Worm (Caenorhabditis elegans): Measurements from ENCODE around the gene daf-4.

Gene daf-4

ce11 chrIII:5629225-5629624 is 4.3 kb downstream of the daf-4 start:
- no peak for TF ChIP-seq nhr-6 (tag; optimal IDR thresholded peaks at IDR 0.05)
- no peak for TF ChIP-seq lsy-2 (tag; optimal IDR thresholded peaks at IDR 0.05)
- no peak for TF ChIP-seq unc-39 (tag; optimal IDR thresholded peaks at IDR 0.05)
- no peak for TF ChIP-seq nhr-10 (tag; optimal IDR thresholded peaks at IDR 0.05)
- TF ChIP-seq nhr-11 (tag; optimal IDR thresholded peaks at IDR 0.05): no peak
- no peak for TF ChIP-seq elt-1 (tag; optimal IDR thresholded peaks at IDR 0.05)
- no peak for TF ChIP-seq unc-62 (GFP tag; optimal IDR thresholded peaks at IDR 0.05)
- TF ChIP-seq gmeb-1 (tag; optimal IDR thresholded peaks at IDR 0.05): no peak
- TF ChIP-seq ZK546.5 (tag; optimal IDR thresholded peaks at IDR 0.05): no peak
- TF ChIP-seq sma-9 (GFP tag; optimal IDR thresholded peaks at IDR 0.05): peak; percentile 54
- TF ChIP-seq sma-9 (tag; optimal IDR thresholded peaks at IDR 0.05): no peak
- no peak for TF ChIP-seq egl-27 (tag; optimal IDR thresholded peaks at IDR 0.05)
- no peak for TF ChIP-seq fos-1 (tag; optimal IDR thresholded peaks at IDR 0.05)
- no peak for TF ChIP-seq peb-1 (tag; optimal IDR thresholded peaks at IDR 0.05)
- no peak for TF ChIP-seq ztf-1 (GFP tag; conservative IDR thresholded peaks at IDR 0.05)
- no peak for TF ChIP-seq nhr-21 (tag; optimal IDR thresholded peaks at IDR 0.05)
- peak; percentile 38 for TF ChIP-seq F13H6.1 (tag; optimal IDR thresholded peaks at IDR 0.05)
- TF ChIP-seq nhr-77 (tag; optimal IDR thresholded peaks at IDR 0.05): no peak
- peak; percentile 12 for TF ChIP-seq nhr-129 (tag; optimal IDR thresholded peaks at IDR 0.05)
- TF ChIP-seq lin-13 (GFP tag; optimal IDR thresholded peaks at IDR 0.05): no peak
- no peak for TF ChIP-seq R02D3.7 (tag; optimal IDR thresholded peaks at IDR 0.05)
- TF ChIP-seq lin-11 (tag; optimal IDR thresholded peaks at IDR 0.05): no peak
- TF ChIP-seq mdl-1 (tag; optimal IDR thresholded peaks at IDR 0.05): no peak
- no peak for TF ChIP-seq alr-1 (tag; optimal IDR thresholded peaks at IDR 0.05)

ce11 chrIII:5630350-5630749 is 5.4 kb downstream of the daf-4 start:
- TF ChIP-seq nhr-129 (tag; optimal IDR thresholded peaks at IDR 0.05) (peak; percentile 33), peb-1 (tag; optimal IDR thresholded peaks at IDR 0.05) (no peak), gmeb-1 (tag; optimal IDR thresholded peaks at IDR 0.05) (no peak), ceh-16 (tag; optimal IDR thresholded peaks at IDR 0.05) (no peak), unc-62 (GFP tag; optimal IDR thresholded peaks at IDR 0.05) (no peak), Y55F3AM.14 (GFP tag; optimal IDR thresholded peaks at IDR 0.05) (no peak), ama-1 (optimal IDR thresholded peaks at IDR 0.05) (no peak), mab-5 (tag; optimal IDR thresholded peaks at IDR 0.05) (no peak), dmd-4 (tag; optimal IDR thresholded peaks at IDR 0.05) (no peak)

ce11 chrIII:5632426-5632976 is 7.6 kb downstream of the daf-4 start:
- no peak for TF ChIP-seq nhr-77 (tag; optimal IDR thresholded peaks at IDR 0.05)
- no peak for TF ChIP-seq sma-3 (GFP tag; optimal IDR thresholded peaks at IDR 0.05)
- no peak for TF ChIP-seq unc-62 (GFP tag; optimal IDR thresholded peaks at IDR 0.05)
- TF ChIP-seq sma-9 (GFP tag; optimal IDR thresholded peaks at IDR 0.05): peak; percentile 57
- no peak for TF ChIP-seq sma-9 (tag; optimal IDR thresholded peaks at IDR 0.05)
- no peak for TF ChIP-seq nhr-21 (tag; optimal IDR thresholded peaks at IDR 0.05)
- no peak for TF ChIP-seq gmeb-1 (tag; optimal IDR thresholded peaks at IDR 0.05)
- TF ChIP-seq skn-1 (tag; optimal IDR thresholded peaks at IDR 0.05): no peak
- TF ChIP-seq zag-1 (tag; optimal IDR thresholded peaks at IDR 0.05): peak; percentile 23
- no peak for TF ChIP-seq nhr-25 (tag; optimal IDR thresholded peaks at IDR 0.05)
- TF ChIP-seq nhr-237 (tag; optimal IDR thresholded peaks at IDR 0.05): no peak
- TF ChIP-seq dmd-4 (tag; optimal IDR thresholded peaks at IDR 0.05): no peak
- TF ChIP-seq R02D3.7 (tag; optimal IDR thresholded peaks at IDR 0.05): no peak
- TF ChIP-seq lsy-2 (tag; optimal IDR thresholded peaks at IDR 0.05): peak in 1 of 2 experiments; percentile 10
- TF ChIP-seq Y55F3AM.14 (GFP tag; optimal IDR thresholded peaks at IDR 0.05): no peak
- no peak for TF ChIP-seq mab-5 (tag; optimal IDR thresholded peaks at IDR 0.05)
- TF ChIP-seq egl-27 (tag; optimal IDR thresholded peaks at IDR 0.05): no peak
- no peak for TF ChIP-seq lin-39 (tag; optimal IDR thresholded peaks at IDR 0.05)
- TF ChIP-seq nhr-12 (tag; optimal IDR thresholded peaks at IDR 0.05): no peak
- TF ChIP-seq ztf-11 (tag; optimal IDR thresholded peaks at IDR 0.05): no peak
- no peak for TF ChIP-seq alr-1 (tag; optimal IDR thresholded peaks at IDR 0.05)
- no peak for TF ChIP-seq fos-1 (tag; optimal IDR thresholded peaks at IDR 0.05)
- TF ChIP-seq unc-55 (GFP tag; optimal IDR thresholded peaks at IDR 0.05): peak; percentile 54
- no peak for TF ChIP-seq peb-1 (tag; optimal IDR thresholded peaks at IDR 0.05)
- no peak for TF ChIP-seq nhr-23 (tag; optimal IDR thresholded peaks at IDR 0.05)
- no peak for TF ChIP-seq elt-3 (tag; optimal IDR thresholded peaks at IDR 0.05)
- TF ChIP-seq nhr-129 (tag; optimal IDR thresholded peaks at IDR 0.05): peak; percentile 1
- no peak for TF ChIP-seq nhr-11 (tag; optimal IDR thresholded peaks at IDR 0.05)
- TF ChIP-seq blmp-1 (tag; optimal IDR thresholded peaks at IDR 0.05; ENCODE audit: insufficient read depth): no peak
- TF ChIP-seq lin-13 (GFP tag; optimal IDR thresholded peaks at IDR 0.05): peak; percentile 38
- TF ChIP-seq ceh-82 (tag; optimal IDR thresholded peaks at IDR 0.05): no peak
- TF ChIP-seq mdl-1 (tag; optimal IDR thresholded peaks at IDR 0.05): peak in 1 of 2 experiments; percentile 12
- TF ChIP-seq lin-11 (tag; optimal IDR thresholded peaks at IDR 0.05): no peak
- no peak for TF ChIP-seq unc-39 (tag; optimal IDR thresholded peaks at IDR 0.05)
- peak; percentile 47 for TF ChIP-seq C34F6.9 (tag; optimal IDR thresholded peaks at IDR 0.05)
- TF ChIP-seq sem-4 (tag; optimal IDR thresholded peaks at IDR 0.05): no peak
- peak; percentile 2 for TF ChIP-seq ztf-4 (tag; optimal IDR thresholded peaks at IDR 0.05)
- no peak for TF ChIP-seq elt-1 (tag; optimal IDR thresholded peaks at IDR 0.05)
- TF ChIP-seq mbf-1 (tag; optimal IDR thresholded peaks at IDR 0.05): no peak
- TF ChIP-seq aly-2 (tag; optimal IDR thresholded peaks at IDR 0.05): no peak
- TF ChIP-seq ztf-1 (GFP tag; conservative IDR thresholded peaks at IDR 0.05): no peak
- no peak for TF ChIP-seq nhr-6 (tag; optimal IDR thresholded peaks at IDR 0.05)
- no peak for TF ChIP-seq F13H6.1 (tag; optimal IDR thresholded peaks at IDR 0.05)
